Fruit fly (Drosophila melanogaster): ENCODE results near the gene dsb.

Gene dsb

dm6 chr3L:1937469-1937868 is 27.5 kb upstream of the dsb start:
- TF ChIP-seq Med (GFP tag) (peak; percentile 65), fru (optimal IDR thresholded peaks at IDR 0.05) (no peak), sens (GFP tag) (peak; percentile 51), Drgx (GFP tag; IDR thresholded peaks at IDR 0.05) (0 out of 2 replicates have a peak, but pooled peaks have one; percentile 32)

- TF ChIP-seq Nf-YC (tag; optimal IDR thresholded peaks at IDR 0.05) (peak; percentile 85), Hey (tag; optimal IDR thresholded peaks at IDR 0.05) (peak; percentile 15), crol (GFP tag; IDR thresholded peaks at IDR 0.05) (0 out of 2 replicates have a peak, but pooled peaks have one; percentile 9), Nf-YB (GFP tag; optimal IDR thresholded peaks at IDR 0.05) (peak; percentile 85), sd (tag; optimal IDR thresholded peaks at IDR 0.05) (peak; percentile 41), seq (GFP tag; IDR thresholded peaks at IDR 0.05) (peak; percentile 55), ftz-f1 (GFP tag; optimal IDR thresholded peaks at IDR 0.05) (no peak), Awh (GFP tag; IDR thresholded peaks at IDR 0.05) (no peak), cg (GFP tag; optimal IDR thresholded peaks at IDR 0.05) (peak; percentile 16), BtbVII (GFP tag; optimal IDR thresholded peaks at IDR 0.05) (no peak), nerfin-1 (tag; optimal IDR thresholded peaks at IDR 0.05) (peak; percentile 35)
These were observed 19.0 kb upstream of the dsb start for dm6 chr3L:1928959-1929358.

dm6 chr3L:1920943-1921342 is 10.9 kb upstream of the dsb start, which contains the start of gene Dbx:
Gene Dbx (plus strand): TSS chr3L:1921307.
- TF ChIP-seq CG1832 (GFP tag; optimal IDR thresholded peaks at IDR 0.05) (peak; percentile 69), shn (GFP tag; optimal IDR thresholded peaks at IDR 0.05) (no peak), Trl (optimal IDR thresholded peaks at IDR 0.05) (peak; percentile 64 to 73), Trl (GFP tag; optimal IDR thresholded peaks at IDR 0.05) (no peak), Nf-YB (GFP tag; optimal IDR thresholded peaks at IDR 0.05) (peak; percentile 97), Nf-YC (tag; optimal IDR thresholded peaks at IDR 0.05) (peak; percentile 94), Jarid2 (GFP tag; optimal IDR thresholded peaks at IDR 0.05) (peak; percentile 51), BtbVII (GFP tag; optimal IDR thresholded peaks at IDR 0.05) (no peak), Nf-YA (GFP tag; IDR thresholded peaks at IDR 0.05) (peak; percentile 69), cg (GFP tag; optimal IDR thresholded peaks at IDR 0.05) (peak; percentile 63), ewg (GFP tag; optimal IDR thresholded peaks at IDR 0.05) (peak; percentile 17), CG16863 (GFP tag; optimal IDR thresholded peaks at IDR 0.05) (no peak), yki (optimal IDR thresholded peaks at IDR 0.05) (peak; percentile 39), CG8478 (optimal IDR thresholded peaks at IDR 0.05) (peak; percentile 29), CG10321 (GFP tag; IDR thresholded peaks at IDR 0.05) (0 out of 2 replicates have a peak, but pooled peaks have one; percentile 23), seq (GFP tag; IDR thresholded peaks at IDR 0.05) (peak; percentile 67; the same call in 1 of the 2 replicates), Taf1 (GFP tag; IDR thresholded peaks at IDR 0.05) (no peak), sens-2 (GFP tag; IDR thresholded peaks at IDR 0.05) (no peak)

- no peak for TF ChIP-seq so (GFP tag; IDR thresholded peaks at IDR 0.05)
- TF ChIP-seq oc (tag; optimal IDR thresholded peaks at IDR 0.05): no peak
- TF ChIP-seq Dp (GFP tag; optimal IDR thresholded peaks at IDR 0.05): no peak
- no peak for TF ChIP-seq CG12299 (tag; optimal IDR thresholded peaks at IDR 0.05)
- no peak for TF ChIP-seq Ets97D (GFP tag; optimal IDR thresholded peaks at IDR 0.05)
- 0 out of 2 replicates have a peak, but pooled peaks have one; percentile 34 for TF ChIP-seq Nf-YA (GFP tag; IDR thresholded peaks at IDR 0.05)
- peak; percentile 85 for TF ChIP-seq Nf-YB (GFP tag; optimal IDR thresholded peaks at IDR 0.05)
- no peak for TF ChIP-seq Sin3A (optimal IDR thresholded peaks at IDR 0.05)
- TF ChIP-seq CG7357 (GFP tag; IDR thresholded peaks at IDR 0.05): no peak
- no peak for TF ChIP-seq CG14050 (GFP tag; IDR thresholded peaks at IDR 0.05)
- no peak for TF ChIP-seq CG7963 (GFP tag; IDR thresholded peaks at IDR 0.05; ENCODE audit: partially characterized antibody)
- no peak for TF ChIP-seq CG9215 (GFP tag; IDR thresholded peaks at IDR 0.05)
- TF ChIP-seq NFAT (GFP tag; IDR thresholded peaks at IDR 0.05): no peak
- no peak for TF ChIP-seq lov (optimal IDR thresholded peaks at IDR 0.05)
- 0 out of 3 replicates have a peak, but pooled peaks have one; percentile 13 for TF ChIP-seq lov (GFP tag; IDR thresholded peaks at IDR 0.05)
- TF ChIP-seq abd-A (tag; optimal IDR thresholded peaks at IDR 0.05): no peak
- no peak for TF ChIP-seq Sry-β (GFP tag; optimal IDR thresholded peaks at IDR 0.05)
- TF ChIP-seq CG1233 (GFP tag; optimal IDR thresholded peaks at IDR 0.05): no peak
- TF ChIP-seq Dbx (GFP tag; IDR thresholded peaks at IDR 0.05): 0 out of 3 replicates have a peak, but pooled peaks have one; percentile 35
- TF ChIP-seq CG4707 (GFP tag; optimal IDR thresholded peaks at IDR 0.05): no peak
- TF ChIP-seq CG15011 (GFP tag; optimal IDR thresholded peaks at IDR 0.05): no peak
- TF ChIP-seq knrl (GFP tag; IDR thresholded peaks at IDR 0.05; ENCODE audit: partially characterized antibody): no peak
- TF ChIP-seq zen (tag; optimal IDR thresholded peaks at IDR 0.05): no peak
These were observed 10.1 kb upstream of the dsb start for dm6 chr3L:1920051-1920450.

All from whole organism, embryonic.